Worm (Caenorhabditis elegans): Measurements from ENCODE around the gene ctf-4.
A peak's percentile ranks its signal among the peaks of the same experiment; 100 is the strongest.

The ctf-4 gene

DNA sequence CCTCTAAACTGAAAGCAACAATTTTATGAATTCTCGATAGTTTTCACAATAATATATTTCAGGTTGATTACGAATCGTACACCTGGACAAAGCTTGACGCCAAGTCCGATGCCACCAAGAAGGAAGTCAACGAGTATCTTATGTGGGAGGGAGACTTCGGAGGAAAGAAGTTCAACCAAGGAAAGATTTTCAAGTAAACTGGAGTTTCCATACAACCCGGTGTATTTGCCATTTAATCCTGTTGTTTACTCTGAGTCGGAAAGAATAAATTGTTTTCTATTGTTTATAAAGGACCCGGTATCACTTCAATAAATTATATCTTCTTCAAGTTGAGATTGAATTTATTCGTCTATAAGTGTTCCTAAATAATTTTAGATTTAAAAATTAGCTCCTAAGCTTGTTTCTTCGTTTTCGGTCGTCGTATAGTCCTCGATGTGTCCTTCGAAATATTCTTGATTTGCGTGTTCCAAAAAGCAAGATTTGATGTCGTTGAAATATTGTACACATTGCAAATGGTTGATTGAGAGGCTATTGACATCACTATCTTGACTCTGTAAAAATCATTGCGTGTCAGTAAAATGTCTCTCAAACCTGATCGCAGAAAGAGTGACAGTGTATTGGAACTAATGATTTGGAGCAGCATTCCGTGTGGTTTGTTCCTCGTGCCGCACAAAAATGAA is 2.4 kb upstream of the ctf-4 start (continued):
- TF ChIP-seq F23B12.7 (tag; optimal IDR thresholded peaks at IDR 0.05; ENCODE audit: insufficient read depth): no peak
- TF ChIP-seq madf-6 (GFP tag; IDR thresholded peaks at IDR 0.05): peak; percentile 69
- TF ChIP-seq him-1 (tag; optimal IDR thresholded peaks at IDR 0.05): peak; percentile 76
- TF ChIP-seq lir-1 (GFP tag; conservative IDR thresholded peaks at IDR 0.05): no peak
- peak; percentile 56; the same call in 1 of the 2 replicates for TF ChIP-seq F39B2.1 (GFP tag; IDR thresholded peaks at IDR 0.05)
- TF ChIP-seq nhr-27 (tag; optimal IDR thresholded peaks at IDR 0.05): no peak
- peak; percentile 51 for TF ChIP-seq unc-130 (GFP tag; optimal IDR thresholded peaks at IDR 0.05)
- no peak for TF ChIP-seq sptf-2 (GFP tag; optimal IDR thresholded peaks at IDR 0.05)
- no peak for TF ChIP-seq aptf-2 (GFP tag; conservative IDR thresholded peaks at IDR 0.05)
- TF ChIP-seq ama-1 (optimal IDR thresholded peaks at IDR 0.05): no peak
- peak in 1 of 2 experiments; percentile 92 for TF ChIP-seq ama-1 (GFP tag; optimal IDR thresholded peaks at IDR 0.05)
- TF ChIP-seq tbx-9 (tag; optimal IDR thresholded peaks at IDR 0.05; ENCODE audit: borderline replicate concordance): no peak
- TF ChIP-seq nhr-80 (tag; optimal IDR thresholded peaks at IDR 0.05): peak; percentile 99
- TF ChIP-seq F22D6.2 (tag; optimal IDR thresholded peaks at IDR 0.05): no peak
- no peak for TF ChIP-seq hlh-12 (tag; optimal IDR thresholded peaks at IDR 0.05)
- TF ChIP-seq pha-4 (tag; optimal IDR thresholded peaks at IDR 0.05): peak; percentile 89
- no peak for TF ChIP-seq lag-1 (GFP tag; IDR thresholded peaks at IDR 0.05)
- peak; percentile 39; the same call in 1 of the 2 replicates for TF ChIP-seq Y56A3A.18 (GFP tag; IDR thresholded peaks at IDR 0.05)
- TF ChIP-seq tlf-1 (GFP tag; optimal IDR thresholded peaks at IDR 0.05): peak; percentile 50
- peak; percentile 34; the same call in 1 of the 2 replicates for TF ChIP-seq pbrm-1 (GFP tag; IDR thresholded peaks at IDR 0.05)
- peak; percentile 24 for TF ChIP-seq attf-5 (GFP tag; optimal IDR thresholded peaks at IDR 0.05)
- no peak for TF ChIP-seq ztf-28 (GFP tag; IDR thresholded peaks at IDR 0.05)
- peak; percentile 24 for TF ChIP-seq athp-1 (tag; optimal IDR thresholded peaks at IDR 0.05)
- TF ChIP-seq snpc-3.4 (tag; optimal IDR thresholded peaks at IDR 0.05): peak; percentile 79
- no peak for TF ChIP-seq B0035.1 (tag; optimal IDR thresholded peaks at IDR 0.05)
- TF ChIP-seq unc-62 (GFP tag; optimal IDR thresholded peaks at IDR 0.05): peak; percentile 92
- peak; percentile 37; the same call in 1 of the 2 replicates for TF ChIP-seq Y95B8A.8 (GFP tag; IDR thresholded peaks at IDR 0.05)
- TF ChIP-seq ztf-3 (GFP tag; optimal IDR thresholded peaks at IDR 0.05): no peak
- peak; percentile 38 for TF ChIP-seq T07F8.4 (tag; optimal IDR thresholded peaks at IDR 0.05)
- TF ChIP-seq lin-26 (GFP tag; IDR thresholded peaks at IDR 0.05): peak; percentile 17; the same call in 1 of the 2 replicates
- TF ChIP-seq madf-8 (GFP tag; conservative IDR thresholded peaks at IDR 0.05): no peak
- TF ChIP-seq ekl-4 (GFP tag; IDR thresholded peaks at IDR 0.05): 0 out of 2 replicates have a peak, but pooled peaks have one; percentile 26
- 0 out of 2 replicates have a peak, but pooled peaks have one; percentile 15 for TF ChIP-seq madf-3 (GFP tag; IDR thresholded peaks at IDR 0.05)
- TF ChIP-seq K11D2.4 (GFP tag; IDR thresholded peaks at IDR 0.05): no peak
- peak; percentile 78 for TF ChIP-seq atf-7 (tag; optimal IDR thresholded peaks at IDR 0.05)
- TF ChIP-seq attf-3 (GFP tag; conservative IDR thresholded peaks at IDR 0.05): no peak
- no peak for TF ChIP-seq let-526 (GFP tag; IDR thresholded peaks at IDR 0.05)
- 0 out of 2 replicates have a peak, but pooled peaks have one; percentile 10 for TF ChIP-seq nhr-120 (GFP tag; IDR thresholded peaks at IDR 0.05)
- no peak for TF ChIP-seq egl-44 (GFP tag; IDR thresholded peaks at IDR 0.05)
- peak; percentile 47 for TF ChIP-seq lin-54 (GFP tag; optimal IDR thresholded peaks at IDR 0.05)

Measured in whole organism, young adult.